Worm (Caenorhabditis elegans): Measurements from ENCODE around the gene C50E3.9.

The C50E3.9 gene

ce11 chrV:7580378-7580777, 19.7 kb downstream of the C50E3.9 start, which contains the start of gene ets-6 (continued):
- TF ChIP-seq athp-1 (tag; optimal IDR thresholded peaks at IDR 0.05) (peak; percentile 14), lsy-27 (tag; optimal IDR thresholded peaks at IDR 0.05; ENCODE audit: borderline replicate concordance, insufficient read depth) (no peak), Y53F4B.3 (GFP tag; IDR thresholded peaks at IDR 0.05) (no peak), K12H6.12 (tag; optimal IDR thresholded peaks at IDR 0.05) (no peak), fkh-3 (tag; optimal IDR thresholded peaks at IDR 0.05) (no peak), die-1 (tag; optimal IDR thresholded peaks at IDR 0.05) (no peak), lin-35 (GFP tag; optimal IDR thresholded peaks at IDR 0.05) (no peak), ztf-3 (GFP tag; optimal IDR thresholded peaks at IDR 0.05) (no peak), zfh-2 (GFP tag; conservative IDR thresholded peaks at IDR 0.05) (no peak), efl-1 (GFP tag; optimal IDR thresholded peaks at IDR 0.05) (peak; percentile 10), snpc-1.1 (tag; optimal IDR thresholded peaks at IDR 0.05; ENCODE audit: insufficient read depth) (no peak), F22D6.2 (tag; optimal IDR thresholded peaks at IDR 0.05) (no peak), hsf-1 (GFP tag; IDR thresholded peaks at IDR 0.05) (no peak), T26A5.8 (tag; optimal IDR thresholded peaks at IDR 0.05) (no peak), nhr-27 (tag; optimal IDR thresholded peaks at IDR 0.05) (no peak), akir-1 (GFP tag; optimal IDR thresholded peaks at IDR 0.05) (no peak), T07F8.4 (tag; optimal IDR thresholded peaks at IDR 0.05) (no peak), F33H1.4 (GFP tag; IDR thresholded peaks at IDR 0.05) (no peak), attf-3 (GFP tag; conservative IDR thresholded peaks at IDR 0.05) (no peak), Y79H2A.3 (GFP tag; conservative IDR thresholded peaks at IDR 0.05) (no peak), K11D2.4 (GFP tag; IDR thresholded peaks at IDR 0.05) (no peak), bed-1 (GFP tag; IDR thresholded peaks at IDR 0.05) (no peak), let-607 (tag; optimal IDR thresholded peaks at IDR 0.05) (no peak), nfya-2 (GFP tag; IDR thresholded peaks at IDR 0.05) (no peak), gei-17 (GFP tag; optimal IDR thresholded peaks at IDR 0.05) (no peak), B0035.1 (tag; optimal IDR thresholded peaks at IDR 0.05) (no peak), rcor-1 (GFP tag; IDR thresholded peaks at IDR 0.05) (peak; percentile 61), mcd-1 (GFP tag; IDR thresholded peaks at IDR 0.05) (peak; percentile 93), ztf-6 (GFP tag; IDR thresholded peaks at IDR 0.05) (no peak), lin-54 (GFP tag; optimal IDR thresholded peaks at IDR 0.05) (peak; percentile 22), hmg-20 (GFP tag; IDR thresholded peaks at IDR 0.05) (no peak), Y56A3A.18 (GFP tag; IDR thresholded peaks at IDR 0.05) (no peak), aptf-2 (GFP tag; conservative IDR thresholded peaks at IDR 0.05) (no peak), hrde-1 (tag; optimal IDR thresholded peaks at IDR 0.05; ENCODE audit: borderline replicate concordance) (no peak), nhr-179 (tag; optimal IDR thresholded peaks at IDR 0.05) (no peak), egl-18 (GFP tag; IDR thresholded peaks at IDR 0.05) (no peak), unc-130 (GFP tag; optimal IDR thresholded peaks at IDR 0.05) (no peak), cebp-2 (GFP tag; IDR thresholded peaks at IDR 0.05) (no peak), madf-6 (GFP tag; IDR thresholded peaks at IDR 0.05) (peak; percentile 45; the same call in 1 of the 2 replicates), tlf-1 (GFP tag; optimal IDR thresholded peaks at IDR 0.05) (no peak)

- no peak for TF ChIP-seq ztf-28 (GFP tag; IDR thresholded peaks at IDR 0.05)
- no peak for TF ChIP-seq attf-6 (GFP tag; IDR thresholded peaks at IDR 0.05)
- TF ChIP-seq ztf-6 (GFP tag; IDR thresholded peaks at IDR 0.05): no peak
- no peak for TF ChIP-seq nhr-27 (tag; optimal IDR thresholded peaks at IDR 0.05)
- no peak for TF ChIP-seq F52B5.7 (tag; optimal IDR thresholded peaks at IDR 0.05)
- peak; percentile 53 for TF ChIP-seq hsf-1 (GFP tag; IDR thresholded peaks at IDR 0.05)
- no peak for TF ChIP-seq hlh-26 (GFP tag; conservative IDR thresholded peaks at IDR 0.05)
- TF ChIP-seq B0336.3 (GFP tag; IDR thresholded peaks at IDR 0.05): no peak
- TF ChIP-seq egl-44 (GFP tag; IDR thresholded peaks at IDR 0.05): no peak
- peak; percentile 65 for TF ChIP-seq attf-5 (GFP tag; optimal IDR thresholded peaks at IDR 0.05)
- TF ChIP-seq mxl-1 (tag; optimal IDR thresholded peaks at IDR 0.05): no peak
- no peak for TF ChIP-seq somi-1 (GFP tag; optimal IDR thresholded peaks at IDR 0.05)
- TF ChIP-seq him-1 (tag; optimal IDR thresholded peaks at IDR 0.05): no peak
- no peak for TF ChIP-seq ztf-3 (GFP tag; optimal IDR thresholded peaks at IDR 0.05)
- TF ChIP-seq lsl-1 (GFP tag; optimal IDR thresholded peaks at IDR 0.05): peak; percentile 41
Measured at ce11 chrV:7575563-7575962, 24.5 kb downstream of the C50E3.9 start, which contains the start of the genes snu-66 and ints-9. Gene snu-66, minus strand, starts transcription at chrV:7575670. Gene ints-9, plus strand, starts transcription at chrV:7575802.

Measured in whole organism, young adult.